Fruit fly (Drosophila melanogaster) whole organism, prepupa: Measurements from ENCODE around the gene Tep2.

Experiments used
- CG10631 ChIP-seq: fragments of 200-800 bp; sonication (Bioruptor generic); optimal IDR thresholded peaks from 2 replicates; lab custom pipeline; 2016; ENCODE audit warnings: missing biosample characterization, missing genetic modification characterization
- CG10669 ChIP-seq: fragments of 200-800 bp; sonication (Bioruptor generic); optimal IDR thresholded peaks from 3 replicates; lab custom pipeline; 2018; ENCODE audit warnings: missing biosample characterization, mild to moderate bottlenecking, missing genetic modification characterization, moderate library complexity
- CG11294 ChIP-seq: fragments of 200-800 bp; sonication (Bioruptor generic); IDR thresholded peaks from 2 replicates; pipeline ENCODE4 v1.3.6; 2022; ENCODE audit warnings: missing biosample characterization, missing genetic modification characterization
- CG11902 ChIP-seq: fragments of 200-800 bp; sonication (Bioruptor generic); optimal IDR thresholded peaks from 3 replicates; lab custom pipeline; 2016; ENCODE audit warnings: missing biosample characterization, missing genetic modification characterization
- CG1621 ChIP-seq: fragments of 200-800 bp; sonication (Bioruptor generic); optimal IDR thresholded peaks from 3 replicates; lab custom pipeline; 2018; ENCODE audit warnings: missing biosample characterization, mild to moderate bottlenecking, missing genetic modification characterization
- CG16779 ChIP-seq: fragments of 200-800 bp; sonication (Bioruptor generic); optimal IDR thresholded peaks from 3 replicates; lab custom pipeline; 2017; ENCODE audit warnings: missing biosample characterization, mild to moderate bottlenecking, missing genetic modification characterization
- CG31627 ChIP-seq: fragments of 200-800 bp; sonication (Bioruptor generic); optimal IDR thresholded peaks from 3 replicates; lab custom pipeline; 2016; ENCODE audit warnings: missing biosample characterization, missing genetic modification characterization
- CG32006 ChIP-seq: fragments of 200-800 bp; sonication (Bioruptor generic); optimal IDR thresholded peaks from 3 replicates; lab custom pipeline; 2017; ENCODE audit warnings: missing biosample characterization, mild to moderate bottlenecking, missing genetic modification characterization
- CG6163 ChIP-seq: fragments of 200-800 bp; sonication (Bioruptor generic); IDR thresholded peaks from 3 replicates; pipeline ENCODE4 v1.3.6; 2022; ENCODE audit warnings: missing biosample characterization, missing genetic modification characterization
- CG6792 ChIP-seq: fragments of 200-800 bp; sonication (Bioruptor generic); optimal IDR thresholded peaks from 3 replicates; lab custom pipeline; 2016; ENCODE audit warnings: missing biosample characterization, missing genetic modification characterization
- CG6808 ChIP-seq: fragments of 200-800 bp; sonication (Bioruptor generic); optimal IDR thresholded peaks from 3 replicates; lab custom pipeline; 2017; ENCODE audit warnings: missing biosample characterization, missing genetic modification characterization, mild to moderate bottlenecking, moderate library complexity, missing genetic modification reagents
- CG6854 ChIP-seq: fragments of 200-800 bp; sonication (Bioruptor generic); optimal IDR thresholded peaks from 2 replicates; lab custom pipeline; 2017; ENCODE audit warnings: missing biosample characterization, mild to moderate bottlenecking, missing genetic modification characterization
- CG8119 ChIP-seq: fragments of 200-800 bp; sonication (Bioruptor generic); IDR thresholded peaks from 3 replicates; pipeline ENCODE4 v1.3.6; 2022; ENCODE audit warnings: missing biosample characterization, missing genetic modification characterization
- CG9139 ChIP-seq: fragments of 200-800 bp; sonication (Bioruptor generic); optimal IDR thresholded peaks from 3 replicates; lab custom pipeline; 2017; ENCODE audit warnings: missing biosample characterization, mild to moderate bottlenecking, missing genetic modification characterization
- Eip75B ChIP-seq: fragments of 200-800 bp; sonication (Bioruptor generic); optimal IDR thresholded peaks from 3 replicates; lab custom pipeline; 2016; ENCODE audit warnings: missing biosample characterization, missing genetic modification characterization
- Ets96B ChIP-seq: fragments of 200-800 bp; optimal IDR thresholded peaks from 2 replicates; lab custom pipeline; 2019; ENCODE audit warnings: missing biosample characterization, mild to moderate bottlenecking, missing genetic modification characterization, moderate library complexity
- Gug ChIP-seq: fragments of 200-800 bp; sonication (Bioruptor generic); IDR thresholded peaks from 2 replicates; pipeline ENCODE4 v1.3.6; 2022; ENCODE audit warnings: missing biosample characterization, missing genetic modification characterization
- Hr38 ChIP-seq: sonication (Bioruptor generic); optimal IDR thresholded peaks from 2 replicates; lab custom pipeline; 2016; ENCODE audit warnings: missing biosample characterization, missing genetic modification characterization
- Hr39 ChIP-seq: fragments of 200-800 bp; sonication (Bioruptor generic); optimal IDR thresholded peaks from 2 replicates; lab custom pipeline; 2016; ENCODE audit warnings: missing biosample characterization, missing genetic modification characterization
- Hr4 ChIP-seq: fragments of 200-800 bp; sonication (Bioruptor generic); optimal IDR thresholded peaks from 3 replicates; lab custom pipeline; 2016; ENCODE audit warnings: missing biosample characterization, missing genetic modification characterization
- Lpt ChIP-seq: fragments of 200-800 bp; sonication (Bioruptor generic); optimal IDR thresholded peaks from 3 replicates; lab custom pipeline; 2016; ENCODE audit warnings: missing biosample characterization, missing genetic modification characterization
- Met ChIP-seq: fragments of 200-800 bp; sonication (Bioruptor generic); optimal IDR thresholded peaks from 3 replicates; lab custom pipeline; 2016; ENCODE audit warnings: missing biosample characterization, missing genetic modification characterization
- OdsH ChIP-seq: fragments of 200-800 bp; sonication (Bioruptor generic); optimal IDR thresholded peaks from 3 replicates; lab custom pipeline; 2016; ENCODE audit warnings: missing biosample characterization, missing genetic modification characterization
- Smox ChIP-seq: fragments of 200-800 bp; sonication (Bioruptor generic); optimal IDR thresholded peaks from 3 replicates; lab custom pipeline; 2016; ENCODE audit warnings: missing biosample characterization, missing genetic modification characterization
- Sox14 ChIP-seq: fragments of 200-800 bp; sonication (Bioruptor generic); optimal IDR thresholded peaks from 3 replicates; lab custom pipeline; 2016; ENCODE audit warnings: missing biosample characterization, missing genetic modification characterization
- acj6 ChIP-seq: fragments of 200-800 bp; sonication (Bioruptor generic); optimal IDR thresholded peaks from 3 replicates; lab custom pipeline; 2016; ENCODE audit warnings: missing biosample characterization, missing genetic modification characterization
- cyc ChIP-seq: fragments of 200-800 bp; sonication (Bioruptor generic); optimal IDR thresholded peaks from 3 replicates; lab custom pipeline; 2016; ENCODE audit warnings: missing biosample characterization, missing genetic modification characterization
- dac ChIP-seq: fragments of 200-800 bp; sonication (Bioruptor generic); optimal IDR thresholded peaks from 2 replicates; lab custom pipeline; 2017; ENCODE audit warnings: missing biosample characterization, mild to moderate bottlenecking, missing genetic modification characterization
- esn ChIP-seq: fragments of 200-800 bp; sonication (Bioruptor generic); optimal IDR thresholded peaks from 2 replicates; lab custom pipeline; 2016; ENCODE audit warnings: missing biosample characterization, mild to moderate bottlenecking, missing genetic modification characterization, moderate library complexity
- fd59A ChIP-seq: fragments of 200-800 bp; sonication (Bioruptor generic); optimal IDR thresholded peaks from 2 replicates; lab custom pipeline; 2017; ENCODE audit warnings: missing biosample characterization, mild to moderate bottlenecking, missing genetic modification characterization, missing genetic modification reagents
- fkh ChIP-seq: fragments of 200-800 bp; sonication (Bioruptor generic); optimal IDR thresholded peaks from 3 replicates; lab custom pipeline; 2017; ENCODE audit warnings: missing biosample characterization, mild to moderate bottlenecking, missing genetic modification characterization, moderate library complexity
- lz ChIP-seq: fragments of 200-800 bp; sonication (Bioruptor generic); optimal IDR thresholded peaks from 3 replicates; lab custom pipeline; 2016; ENCODE audit warnings: missing biosample characterization, missing genetic modification characterization
- net ChIP-seq: fragments of 200-800 bp; sonication (Bioruptor generic); optimal IDR thresholded peaks from 3 replicates; lab custom pipeline; 2016; ENCODE audit warnings: missing biosample characterization, missing genetic modification characterization
- spab ChIP-seq: fragments of 200-800 bp; sonication (Bioruptor generic); optimal IDR thresholded peaks from 2 replicates; lab custom pipeline; 2017; ENCODE audit warnings: missing biosample characterization, mild to moderate bottlenecking, missing genetic modification characterization, missing genetic modification reagents
- ss ChIP-seq, 2 experiments: fragments of 200-800 bp; sonication (Bioruptor generic); optimal IDR thresholded peaks; 2 replicates in 1 of 2; 3 replicates in 1 of 2; lab custom pipeline; 2017 to 2018; ENCODE audit warnings: mild to moderate bottlenecking in 2 of 2, missing biosample characterization in 2 of 2, missing genetic modification characterization in 2 of 2, moderate library complexity in 1 of 2
- svp ChIP-seq: fragments of 200-800 bp; sonication (Bioruptor generic); peaks from one replicate; lab custom pipeline; 2016; ENCODE audit warnings: missing biosample characterization, missing genetic modification characterization
- topi ChIP-seq: fragments of 200-800 bp; sonication (Bioruptor generic); optimal IDR thresholded peaks from 3 replicates; lab custom pipeline; 2016; ENCODE audit warnings: missing biosample characterization, missing genetic modification characterization

The Tep2 gene

dm6 chr2L:7726268-7726997 is 25.0 kb upstream of the Tep2 start, which contains the start of gene CG13795:
CG13795 (minus strand) TSS chr2L:7726298.
- peak; percentile 37 for TF ChIP-seq Hr39 (GFP tag; lab: Kevin White, UChicago)
- no peak for TF ChIP-seq CG1621 (tag; lab: Kevin White, UChicago)
- no peak for TF ChIP-seq CG16779 (tag; lab: Kevin White, UChicago)
- no peak for TF ChIP-seq topi
- no peak for TF ChIP-seq CG31627 (GFP tag; lab: Kevin White, UChicago)
- peak; percentile 24 for TF ChIP-seq CG10669 (GFP tag; lab: Kevin White, UChicago)
- peak; percentile 8 for TF ChIP-seq CG32006
- no peak for TF ChIP-seq Ets96B
- TF ChIP-seq Lpt (GFP tag; lab: Kevin White, UChicago) = no peak
- no peak for TF ChIP-seq CG6163
- peak; percentile 20 for TF ChIP-seq OdsH (GFP tag; lab: Kevin White, UChicago)
- TF ChIP-seq svp (GFP tag; lab: Kevin White, UChicago) = peak; percentile 70
- TF ChIP-seq lz = peak; percentile 11
- TF ChIP-seq CG9139 = no peak
- no peak for TF ChIP-seq CG6808 (GFP tag; lab: Kevin White, UChicago)

DNA sequence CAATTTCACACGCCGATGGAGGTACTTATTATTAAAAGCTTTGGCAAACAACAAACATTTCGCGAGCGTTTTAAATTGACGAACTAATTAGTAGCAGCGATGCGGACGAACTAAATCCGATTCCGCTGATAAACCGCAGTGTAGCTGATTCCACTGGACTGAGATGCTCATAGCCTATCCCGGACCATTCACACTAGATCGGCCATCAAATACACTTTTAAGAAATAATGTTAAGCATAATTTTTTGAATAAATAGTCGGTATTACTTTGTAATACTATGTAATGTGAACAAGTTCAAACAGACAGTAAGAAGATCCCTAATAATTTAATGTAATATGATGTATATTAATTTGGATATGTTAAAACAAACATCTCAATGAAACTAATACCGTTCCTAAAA is 21.3 kb upstream of the Tep2 start, which contains the start of gene CG13794:
Gene CG13794, minus strand, starts transcription at position 101 of the 400 bp plus-strand sequence.
- TF ChIP-seq CG10631 (GFP tag; lab: Kevin White, UChicago) = no peak
- no peak for TF ChIP-seq Hr39 (GFP tag; lab: Kevin White, UChicago)
- no peak for TF ChIP-seq CG32006
- no peak for TF ChIP-seq Ets96B
- TF ChIP-seq svp (GFP tag; lab: Kevin White, UChicago) = no peak
- no peak for TF ChIP-seq esn (GFP tag; lab: Kevin White, UChicago)
- no peak for TF ChIP-seq CG6854 (GFP tag; lab: Kevin White, UChicago)
- no peak for TF ChIP-seq CG31627 (GFP tag; lab: Kevin White, UChicago)
- TF ChIP-seq CG6792 (GFP tag; lab: Kevin White, UChicago) = no peak
- no peak for TF ChIP-seq CG16779 (tag; lab: Kevin White, UChicago)
- no peak for TF ChIP-seq dac
- TF ChIP-seq Gug (GFP tag; lab: Robert Waterston, UW) = no peak
- TF ChIP-seq acj6 (GFP tag; lab: Kevin White, UChicago) = no peak
- no peak for TF ChIP-seq Met (GFP tag; lab: Kevin White, UChicago)
- TF ChIP-seq Hr38 (GFP tag; lab: Kevin White, UChicago) = no peak
- TF ChIP-seq spab (GFP tag; lab: Kevin White, UChicago) = no peak
- no peak for TF ChIP-seq CG6163
- TF ChIP-seq, all 60 proteins: peak for 0

DNA sequence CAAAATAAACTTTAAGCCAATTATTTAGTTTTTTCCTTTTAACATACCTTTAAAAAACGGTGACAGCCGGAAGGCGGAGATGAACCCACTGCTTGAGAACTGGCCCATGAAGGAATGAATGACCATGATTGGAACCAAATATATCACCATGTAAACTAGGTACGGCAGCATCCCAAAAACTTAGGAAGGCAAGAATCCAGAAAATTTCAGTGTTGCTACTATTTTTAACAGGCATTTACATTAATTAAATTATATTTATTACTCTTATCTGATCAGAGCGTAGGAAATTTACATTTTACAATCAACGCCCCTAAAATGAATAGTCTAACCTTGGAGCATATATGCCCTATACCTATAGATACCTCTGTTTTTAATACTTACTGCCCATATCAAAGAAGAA is 20.7 kb upstream of the Tep2 start:
- TF ChIP-seq Met (GFP tag; lab: Kevin White, UChicago) = no peak
- no peak for TF ChIP-seq acj6 (GFP tag; lab: Kevin White, UChicago)
- TF ChIP-seq fd59A (GFP tag; lab: Kevin White, UChicago) = no peak
- no peak for TF ChIP-seq Hr4
- TF ChIP-seq CG1621 (tag; lab: Kevin White, UChicago) = no peak
- TF ChIP-seq lz = no peak
- TF ChIP-seq CG10669 (GFP tag; lab: Kevin White, UChicago) = no peak

DNA sequence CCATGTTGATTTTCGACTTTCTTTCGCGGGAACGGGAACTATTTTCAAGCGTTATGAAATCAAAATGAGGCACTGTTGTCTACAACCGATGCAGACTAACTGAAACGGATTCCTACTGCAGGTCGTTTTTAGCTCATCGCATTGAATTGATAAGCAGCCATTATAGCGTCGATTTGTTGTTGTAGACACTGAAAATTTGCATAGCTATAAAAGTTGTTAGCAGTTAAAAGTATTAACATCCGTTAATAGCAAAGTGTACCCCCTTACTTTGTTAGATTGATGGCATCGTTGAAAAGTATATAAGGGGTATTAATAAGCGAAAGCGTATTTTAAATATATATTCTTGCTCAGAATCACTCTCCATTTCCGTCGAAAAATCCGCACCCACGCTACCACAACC is 18.0 kb upstream of the Tep2 start, which contains the start of gene CG13793:
Gene CG13793, minus strand, starts transcription at position 101 of the 400 bp plus-strand sequence.
- no peak for TF ChIP-seq CG31627 (GFP tag; lab: Kevin White, UChicago)
- TF ChIP-seq fkh (GFP tag; lab: Kevin White, UChicago) = no peak
- TF ChIP-seq Smox (GFP tag; lab: Kevin White, UChicago) = no peak
- no peak for TF ChIP-seq Sox14 (GFP tag; lab: Kevin White, UChicago)
- TF ChIP-seq net (GFP tag; lab: Kevin White, UChicago) = no peak
- TF ChIP-seq CG11294 = no peak
- TF ChIP-seq Eip75B = no peak
- TF ChIP-seq cyc (GFP tag; lab: Kevin White, UChicago) = no peak
- no peak for TF ChIP-seq CG6163
- TF ChIP-seq svp (GFP tag; lab: Kevin White, UChicago) = no peak
- TF ChIP-seq CG11902 = no peak
- no peak for TF ChIP-seq CG8119 (GFP tag; lab: Robert Waterston, UW)
- TF ChIP-seq ss (GFP tag; optimal IDR thresholded peaks at IDR 0.05; lab: Kevin White, UChicago) = no peak
- TF ChIP-seq CG9139 = no peak
- TF ChIP-seq Hr38 (GFP tag; lab: Kevin White, UChicago) = no peak
